Worm (Caenorhabditis elegans): ENCODE measurements around the gene B0310.6.

B0310.6 gene

ce11 chrX:489635-490105 lies 41.1 kb downstream of the B0310.6 start, which contains the start of gene egl-17 (continued):
- TF ChIP-seq nhr-42 (GFP tag; IDR thresholded peaks at IDR 0.05), result peak; percentile 85
- peak; percentile 20 for TF ChIP-seq nhr-25 (tag; optimal IDR thresholded peaks at IDR 0.05; ENCODE audit: borderline replicate concordance, insufficient read depth)
- TF ChIP-seq nhr-237 (tag; optimal IDR thresholded peaks at IDR 0.05), result no peak
- TF ChIP-seq dmd-6 (GFP tag; IDR thresholded peaks at IDR 0.05), result peak; percentile 66
- peak; percentile 87 for TF ChIP-seq snpc-1.2 (GFP tag; IDR thresholded peaks at IDR 0.05)
- TF ChIP-seq fkh-10 (GFP tag; optimal IDR thresholded peaks at IDR 0.05), result peak; percentile 19
- TF ChIP-seq zfp-3 (GFP tag; conservative IDR thresholded peaks at IDR 0.05), result peak; percentile 78
- peak; percentile 83 for TF ChIP-seq F10B5.3 (tag; optimal IDR thresholded peaks at IDR 0.05)
- TF ChIP-seq mdt-29 (GFP tag; IDR thresholded peaks at IDR 0.05), result peak; percentile 61; the same call in 1 of the 2 replicates
- TF ChIP-seq nhr-6 (tag; optimal IDR thresholded peaks at IDR 0.05), result peak; percentile 20
- no peak for TF ChIP-seq egl-27 (tag; optimal IDR thresholded peaks at IDR 0.05)
- peak; percentile 81 for TF ChIP-seq rbr-2 (tag; optimal IDR thresholded peaks at IDR 0.05)
- TF ChIP-seq nhr-11 (tag; optimal IDR thresholded peaks at IDR 0.05), result peak; percentile 11
- TF ChIP-seq lin-38 (GFP tag; IDR thresholded peaks at IDR 0.05), result peak; percentile 84
- peak; percentile 91 for TF ChIP-seq hlh-30 (tag; optimal IDR thresholded peaks at IDR 0.05; ENCODE audit: insufficient read depth)
- TF ChIP-seq daf-19 (GFP tag; conservative IDR thresholded peaks at IDR 0.05), result peak; percentile 88
- peak; percentile 96 for TF ChIP-seq aha-1 (tag)

ce11 chrX:487669-488068 lies 43.1 kb downstream of the B0310.6 start:
- TF ChIP-seq cey-2 (tag; optimal IDR thresholded peaks at IDR 0.05; ENCODE audit: borderline replicate concordance, insufficient read depth) (no peak), aly-2 (tag; optimal IDR thresholded peaks at IDR 0.05) (no peak), egl-43 (GFP tag; IDR thresholded peaks at IDR 0.05) (peak; percentile 85; the same call in 1 of the 2 replicates), unc-39 (tag; optimal IDR thresholded peaks at IDR 0.05) (no peak), D1046.2 (GFP tag; IDR thresholded peaks at IDR 0.05) (peak; percentile 66; the same call in 1 of the 2 replicates), mes-2 (tag; optimal IDR thresholded peaks at IDR 0.05; ENCODE audit: poor library complexity, severe bottlenecking) (no peak), egl-27 (tag; optimal IDR thresholded peaks at IDR 0.05) (no peak), nhr-25 (tag; optimal IDR thresholded peaks at IDR 0.05; ENCODE audit: borderline replicate concordance, insufficient read depth) (no peak), F44E2.7 (GFP tag; IDR thresholded peaks at IDR 0.05) (peak; percentile 54; the same call in 1 of the 2 replicates), mxl-3 (GFP tag; optimal IDR thresholded peaks at IDR 0.05) (no peak), tag-97 (GFP tag; IDR thresholded peaks at IDR 0.05) (no peak), madf-9 (GFP tag; conservative IDR thresholded peaks at IDR 0.05) (no peak), zip-11 (GFP tag; IDR thresholded peaks at IDR 0.05) (no peak), nhr-102 (tag; optimal IDR thresholded peaks at IDR 0.05) (no peak), spr-3 (GFP tag; optimal IDR thresholded peaks at IDR 0.05) (no peak), nhr-76 (tag; optimal IDR thresholded peaks at IDR 0.05) (no peak), mdl-1 (tag; optimal IDR thresholded peaks at IDR 0.05) (no peak), dve-1 (tag; optimal IDR thresholded peaks at IDR 0.05; ENCODE audit: insufficient read depth) (no peak), ama-1 (optimal IDR thresholded peaks at IDR 0.05) (no peak), Y5F2A.4 (GFP tag; optimal IDR thresholded peaks at IDR 0.05) (no peak), lin-13 (GFP tag; optimal IDR thresholded peaks at IDR 0.05) (peak; percentile 21), nhr-48 (tag; optimal IDR thresholded peaks at IDR 0.05) (no peak), arid-1 (GFP tag; conservative IDR thresholded peaks at IDR 0.05) (peak; percentile 74), unc-130 (GFP tag; optimal IDR thresholded peaks at IDR 0.05) (no peak), ceh-28 (tag; optimal IDR thresholded peaks at IDR 0.05) (no peak), nhr-42 (GFP tag; IDR thresholded peaks at IDR 0.05) (no peak), nhr-10 (tag; optimal IDR thresholded peaks at IDR 0.05) (no peak), ces-1 (GFP tag; optimal IDR thresholded peaks at IDR 0.05) (no peak), hlh-11 (tag; optimal IDR thresholded peaks at IDR 0.05) (no peak), zip-2 (tag; optimal IDR thresholded peaks at IDR 0.05) (no peak), T20F7.1 (GFP tag; optimal IDR thresholded peaks at IDR 0.05) (no peak), php-3 (GFP tag; IDR thresholded peaks at IDR 0.05) (no peak), F49E8.2 (tag; optimal IDR thresholded peaks at IDR 0.05; ENCODE audit: borderline replicate concordance) (peak; percentile 18), ZK337.2 (GFP tag; IDR thresholded peaks at IDR 0.05) (peak; percentile 64; the same call in 1 of the 2 replicates), nhr-41 (GFP tag; IDR thresholded peaks at IDR 0.05) (no peak), hlh-30 (tag; optimal IDR thresholded peaks at IDR 0.05; ENCODE audit: insufficient read depth) (no peak), rbr-2 (tag; optimal IDR thresholded peaks at IDR 0.05) (no peak)
